Worm (Caenorhabditis elegans): ENCODE measurements around the gene ttx-1.
A peak's percentile ranks its signal among the peaks of the same experiment; 100 is the strongest.

Gene ttx-1

ce11 chrV:20011199-20011598 is 52.8 kb downstream of the ttx-1 start:
- TF ChIP-seq lin-15B (tag; optimal IDR thresholded peaks at IDR 0.05) (no peak), elt-2 (tag; optimal IDR thresholded peaks at IDR 0.05) (peak; percentile 80)

- TF ChIP-seq pqm-1 (tag; optimal IDR thresholded peaks at IDR 0.05) (no peak), nhr-28 (tag; optimal IDR thresholded peaks at IDR 0.05) (no peak), elt-2 (tag; optimal IDR thresholded peaks at IDR 0.05) (no peak), eor-1 (tag; optimal IDR thresholded peaks at IDR 0.05) (no peak), nhr-237 (tag; optimal IDR thresholded peaks at IDR 0.05) (no peak), unc-39 (tag; optimal IDR thresholded peaks at IDR 0.05) (no peak), fos-1 (tag; optimal IDR thresholded peaks at IDR 0.05) (no peak), ztf-11 (tag; optimal IDR thresholded peaks at IDR 0.05) (no peak), hmg-11 (tag; optimal IDR thresholded peaks at IDR 0.05) (no peak), nhr-25 (tag; optimal IDR thresholded peaks at IDR 0.05) (no peak), elt-3 (tag; optimal IDR thresholded peaks at IDR 0.05) (no peak), ceh-16 (tag; optimal IDR thresholded peaks at IDR 0.05) (no peak), aly-2 (tag; optimal IDR thresholded peaks at IDR 0.05) (no peak), egl-27 (tag; optimal IDR thresholded peaks at IDR 0.05) (no peak), skn-1 (tag; optimal IDR thresholded peaks at IDR 0.05) (no peak), mml-1 (tag; optimal IDR thresholded peaks at IDR 0.05) (no peak), unc-62 (GFP tag; optimal IDR thresholded peaks at IDR 0.05) (no peak), jun-1 (tag; optimal IDR thresholded peaks at IDR 0.05) (no peak), nhr-67 (tag; optimal IDR thresholded peaks at IDR 0.05) (no peak), nhr-77 (tag; optimal IDR thresholded peaks at IDR 0.05) (no peak)
Observed at ce11 chrV:20007470-20007869, 56.5 kb downstream of the ttx-1 start, which contains the start of gene Y60A3A.23. Gene Y60A3A.23, plus strand, starts transcription at chrV:20007770.

- TF ChIP-seq egl-5 (tag; optimal IDR thresholded peaks at IDR 0.05), result peak; percentile 36
- TF ChIP-seq pha-4 (tag; optimal IDR thresholded peaks at IDR 0.05), result peak; percentile 74
- peak; percentile 32 for TF ChIP-seq snpc-4 (tag; optimal IDR thresholded peaks at IDR 0.05)
- peak; percentile 30 for TF ChIP-seq sea-2 (GFP tag; optimal IDR thresholded peaks at IDR 0.05)
- TF ChIP-seq skn-1 (tag; optimal IDR thresholded peaks at IDR 0.05), result no peak
- TF ChIP-seq ceh-16 (tag; optimal IDR thresholded peaks at IDR 0.05), result no peak
- no peak for TF ChIP-seq eor-1 (tag; optimal IDR thresholded peaks at IDR 0.05)
- peak; percentile 65 for TF ChIP-seq mdl-1 (tag; optimal IDR thresholded peaks at IDR 0.05)
- TF ChIP-seq pqm-1 (tag; optimal IDR thresholded peaks at IDR 0.05), result peak; percentile 7
- TF ChIP-seq ceh-28 (tag; optimal IDR thresholded peaks at IDR 0.05), result peak; percentile 90
- peak; percentile 13 for TF ChIP-seq tbx-2 (tag; optimal IDR thresholded peaks at IDR 0.05)
- peak; percentile 42 for TF ChIP-seq nhr-23 (tag; optimal IDR thresholded peaks at IDR 0.05)
- TF ChIP-seq hmg-11 (tag; optimal IDR thresholded peaks at IDR 0.05), result peak; percentile 93
- peak; percentile 17 for TF ChIP-seq ceh-82 (tag; optimal IDR thresholded peaks at IDR 0.05)
- peak; percentile 48 for TF ChIP-seq unc-62 (GFP tag; optimal IDR thresholded peaks at IDR 0.05)
- TF ChIP-seq nfya-1 (tag; optimal IDR thresholded peaks at IDR 0.05; ENCODE audit: insufficient read depth), result peak; percentile 89
- TF ChIP-seq lin-15B (tag; optimal IDR thresholded peaks at IDR 0.05), result peak; percentile 7
- TF ChIP-seq lin-39 (tag; optimal IDR thresholded peaks at IDR 0.05), result peak; percentile 87
- TF ChIP-seq nhr-25 (tag; optimal IDR thresholded peaks at IDR 0.05), result peak; percentile 34
- no peak for TF ChIP-seq fos-1 (tag; optimal IDR thresholded peaks at IDR 0.05)
- peak; percentile 50 for TF ChIP-seq elt-2 (tag; optimal IDR thresholded peaks at IDR 0.05)
- TF ChIP-seq R02D3.7 (tag; optimal IDR thresholded peaks at IDR 0.05), result peak; percentile 37
- no peak for TF ChIP-seq mml-1 (tag; optimal IDR thresholded peaks at IDR 0.05)
- TF ChIP-seq nhr-28 (tag; optimal IDR thresholded peaks at IDR 0.05), result no peak
- TF ChIP-seq fkh-10 (GFP tag; optimal IDR thresholded peaks at IDR 0.05), result peak; percentile 68
- no peak for TF ChIP-seq egl-27 (tag; optimal IDR thresholded peaks at IDR 0.05)
- TF ChIP-seq ama-1 (optimal IDR thresholded peaks at IDR 0.05), result peak; percentile 26
- TF ChIP-seq nhr-76 (tag; optimal IDR thresholded peaks at IDR 0.05), result no peak
- TF ChIP-seq jun-1 (tag; optimal IDR thresholded peaks at IDR 0.05), result peak; percentile 41
Observed at ce11 chrV:20005724-20006132, 58.2 kb downstream of the ttx-1 start.

- TF ChIP-seq elt-2 (tag; optimal IDR thresholded peaks at IDR 0.05) (peak; percentile 7), lin-15B (tag; optimal IDR thresholded peaks at IDR 0.05) (no peak), lsy-12 (tag; optimal IDR thresholded peaks at IDR 0.05) (no peak), ceh-9 (tag; optimal IDR thresholded peaks at IDR 0.05) (no peak), egl-5 (tag; optimal IDR thresholded peaks at IDR 0.05) (no peak), pha-4 (tag; optimal IDR thresholded peaks at IDR 0.05) (peak; percentile 12), ama-1 (optimal IDR thresholded peaks at IDR 0.05) (no peak)
Observed at ce11 chrV:20004385-20004784, 59.6 kb downstream of the ttx-1 start, which contains the start of gene unc-51. Gene unc-51, minus strand, starts transcription at chrV:20004485.

All from whole organism, L3 larva.